Fruit fly (Drosophila melanogaster) whole organism, embryonic: ENCODE measurements around the gene CG12081.

Experiments
- B-H1 ChIP-seq: fragments of 200-800 bp; sonication (Bioruptor generic); IDR thresholded peaks from 3 replicates; pipeline ENCODE4 v1.3.6; 2022; ENCODE audit warnings: missing biosample characterization, missing genetic modification characterization
- B-H2 ChIP-seq: fragments of 200-800 bp; sonication (Bioruptor generic); optimal IDR thresholded peaks from 2 replicates; lab custom pipeline; 2018; ENCODE audit warnings: missing biosample characterization, mild to moderate bottlenecking, missing genetic modification characterization
- CG10366 ChIP-seq: fragments of 200-800 bp; sonication (Bioruptor generic); IDR thresholded peaks from 2 replicates; pipeline ENCODE4 v1.3.6; 2022; ENCODE audit warnings: missing biosample characterization, missing genetic modification characterization
- CG11093 ChIP-seq: fragments of 200-800 bp; sonication (Bioruptor generic); IDR thresholded peaks from 3 replicates; pipeline ENCODE4 v1.3.6; 2022; ENCODE audit warnings: missing biosample characterization, missing genetic modification characterization
- CG13894 ChIP-seq: fragments of 200-800 bp; sonication (Bioruptor generic); optimal IDR thresholded peaks from 3 replicates; lab custom pipeline; 2018; ENCODE audit warnings: missing biosample characterization, mild to moderate bottlenecking, missing genetic modification characterization, moderate library complexity
- CG16813 ChIP-seq: fragments of 200-800 bp; sonication (Bioruptor generic); IDR thresholded peaks from 3 replicates; pipeline ENCODE4 v1.3.6; 2022; ENCODE audit warnings: missing biosample characterization, missing genetic modification characterization; ENCODE audit not compliant: partially characterized antibody
- CG17802 ChIP-seq: fragments of 200-800 bp; sonication (Bioruptor generic); optimal IDR thresholded peaks from 2 replicates; lab custom pipeline; 2018; ENCODE audit warnings: missing biosample characterization, mild to moderate bottlenecking, missing genetic modification characterization, moderate library complexity
- CG2889 ChIP-seq: fragments of 200-800 bp; sonication (Bioruptor generic); IDR thresholded peaks from 3 replicates; pipeline ENCODE4 v1.3.6; 2022; ENCODE audit warnings: missing biosample characterization, missing genetic modification characterization
- CG30020 ChIP-seq: fragments of 200-800 bp; optimal IDR thresholded peaks from 2 replicates; lab custom pipeline; 2019; ENCODE audit warnings: missing biosample characterization, mild to moderate bottlenecking, missing genetic modification characterization, moderate library complexity
- CG3281 ChIP-seq: fragments of 200-800 bp; sonication (Bioruptor generic); optimal IDR thresholded peaks from 3 replicates; lab custom pipeline; 2017; ENCODE audit warnings: missing biosample characterization, mild to moderate bottlenecking, missing genetic modification characterization
- CG33213 ChIP-seq: fragments of 200-800 bp; sonication (Bioruptor generic); optimal IDR thresholded peaks from 3 replicates; lab custom pipeline; 2016; ENCODE audit warnings: missing biosample characterization, missing genetic modification characterization
- CG3726 ChIP-seq: fragments of 200-800 bp; sonication (Bioruptor generic); IDR thresholded peaks from 3 replicates; pipeline ENCODE4, ENCODE4 v1.3.6; 2022; ENCODE audit warnings: missing biosample characterization, missing genetic modification characterization
- CG3838 ChIP-seq: fragments of 200-800 bp; sonication (Bioruptor generic); optimal IDR thresholded peaks from 3 replicates; lab custom pipeline; 2016; ENCODE audit warnings: missing biosample characterization, missing genetic modification characterization
- CG3847 ChIP-seq: fragments of 200-800 bp; sonication (Bioruptor generic); IDR thresholded peaks from 2 replicates; pipeline ENCODE4 v1.3.6; 2022; ENCODE audit warnings: missing biosample characterization, missing genetic modification characterization
- CG4328 ChIP-seq: fragments of 200-800 bp; sonication (Bioruptor generic); optimal IDR thresholded peaks from 3 replicates; lab custom pipeline; 2017; ENCODE audit warnings: missing biosample characterization, missing genetic modification reagents, missing genetic modification characterization
- CG6254 ChIP-seq: fragments of 200-800 bp; sonication (Bioruptor generic); optimal IDR thresholded peaks from 3 replicates; lab custom pipeline; 2017; ENCODE audit warnings: mild to moderate bottlenecking, missing biosample characterization, missing genetic modification reagents, missing genetic modification characterization
- CG9215 ChIP-seq: fragments of 200-800 bp; sonication (Bioruptor generic); IDR thresholded peaks from 2 replicates; pipeline ENCODE4 v1.3.6; 2022; ENCODE audit warnings: missing biosample characterization, missing genetic modification characterization
- CG9817 ChIP-seq: fragments of 200-800 bp; sonication (Bioruptor generic); optimal IDR thresholded peaks from 2 replicates; lab custom pipeline; 2018; ENCODE audit warnings: missing biosample characterization, mild to moderate bottlenecking, missing genetic modification characterization, moderate library complexity
- CG9932 ChIP-seq: fragments of 200-800 bp; sonication (Bioruptor generic); IDR thresholded peaks from 2 replicates; pipeline ENCODE4 v1.3.6; 2022; ENCODE audit warnings: missing biosample characterization, missing genetic modification characterization
- E2f1 ChIP-seq: fragments of 200-800 bp; sonication (Bioruptor generic); IDR thresholded peaks from 2 replicates; pipeline ENCODE4 v1.3.6; 2022; ENCODE audit warnings: missing biosample characterization, missing genetic modification characterization
- GATAe ChIP-seq: fragments of 200-800 bp; sonication (Bioruptor generic); conservative IDR thresholded peaks from 2 replicates; pipeline ENCODE4 v1.3.6; 2022; ENCODE audit warnings: missing biosample characterization, missing genetic modification characterization
- Hr78 ChIP-seq, 2 experiments: fragments of 200-800 bp in 1 of 2; fragments of >200 bp in 1 of 2; sonication (Bioruptor generic) in 1 of 2; optimal IDR thresholded peaks; 2 replicates each; lab custom pipeline; 2017 to 2019; ENCODE audit warnings: missing biosample characterization in 2 of 2, missing genetic modification characterization in 2 of 2, mild to moderate bottlenecking in 1 of 2, moderate library complexity in 1 of 2
- Mrtf ChIP-seq: fragments of 200-800 bp; sonication (Bioruptor generic); IDR thresholded peaks from 3 replicates; pipeline ENCODE4 v1.3.6; 2022; ENCODE audit warnings: missing biosample characterization, missing genetic modification characterization
- Rx ChIP-seq: fragments of 200-800 bp; sonication (Bioruptor generic); IDR thresholded peaks from 2 replicates; pipeline ENCODE4 v1.3.6; 2022; ENCODE audit warnings: missing biosample characterization, missing genetic modification characterization
- Sin3A ChIP-seq: fragments of >200 bp; optimal IDR thresholded peaks from 2 replicates; lab custom pipeline; 2018
- Spps ChIP-seq: fragments of 200-800 bp; sonication (Bioruptor generic); optimal IDR thresholded peaks from 2 replicates; lab custom pipeline; 2018; ENCODE audit warnings: missing biosample characterization, mild to moderate bottlenecking, missing genetic modification characterization
- Tbp ChIP-seq: fragments of >200 bp; optimal IDR thresholded peaks from 2 replicates; lab custom pipeline; 2018; ENCODE audit warnings: missing biosample characterization, missing genetic modification characterization
- Xbp1 ChIP-seq: fragments of 200-800 bp; sonication (Bioruptor generic); optimal IDR thresholded peaks from 3 replicates; lab custom pipeline; 2016; ENCODE audit warnings: missing biosample characterization, mild to moderate bottlenecking, missing genetic modification characterization
- Xrp1 ChIP-seq: fragments of 200-800 bp; sonication (Bioruptor generic); IDR thresholded peaks from 2 replicates; pipeline ENCODE4 v1.3.6; 2022; ENCODE audit warnings: missing biosample characterization, missing genetic modification characterization
- crp ChIP-seq, 2 experiments: fragments of 200-800 bp; sonication (Bioruptor generic); optimal IDR thresholded peaks; 2 replicates in 1 of 2; 3 replicates in 1 of 2; lab custom pipeline; 2017; ENCODE audit warnings: missing biosample characterization in 2 of 2, missing genetic modification characterization in 2 of 2, mild to moderate bottlenecking in 1 of 2, moderate library complexity in 1 of 2
- da ChIP-seq: fragments of 200-800 bp; sonication (Bioruptor generic); optimal IDR thresholded peaks from 2 replicates; lab custom pipeline; 2016; ENCODE audit warnings: missing biosample characterization, missing genetic modification characterization
- ems ChIP-seq: fragments of 200-800 bp; sonication (Bioruptor generic); optimal IDR thresholded peaks from 3 replicates; lab custom pipeline; 2016; ENCODE audit warnings: missing biosample characterization, missing genetic modification characterization
- fd102C ChIP-seq: fragments of 200-800 bp; sonication (Bioruptor generic); optimal IDR thresholded peaks from 2 replicates; lab custom pipeline; 2018; ENCODE audit warnings: missing biosample characterization, mild to moderate bottlenecking, missing genetic modification characterization, moderate library complexity
- fu2 ChIP-seq: fragments of 200-800 bp; sonication (Bioruptor generic); optimal IDR thresholded peaks from 2 replicates; lab custom pipeline; 2016; ENCODE audit warnings: missing biosample characterization, missing genetic modification characterization
- gsb-n ChIP-seq: fragments of 200-800 bp; sonication (Bioruptor generic); optimal IDR thresholded peaks from 3 replicates; lab custom pipeline; 2018; ENCODE audit warnings: missing biosample characterization, mild to moderate bottlenecking, missing genetic modification characterization
- lbe ChIP-seq: fragments of 200-800 bp; sonication (Bioruptor generic); optimal IDR thresholded peaks from 2 replicates; lab custom pipeline; 2016; ENCODE audit warnings: missing biosample characterization, mild to moderate bottlenecking, missing genetic modification characterization
- maf-S ChIP-seq: fragments of 200-800 bp; sonication (Bioruptor generic); optimal IDR thresholded peaks from 2 replicates; lab custom pipeline; 2016; ENCODE audit warnings: missing biosample characterization, missing genetic modification characterization
- org-1 ChIP-seq: fragments of 200-800 bp; sonication (Bioruptor generic); optimal IDR thresholded peaks from 2 replicates; lab custom pipeline; 2017; ENCODE audit warnings: missing biosample characterization, missing genetic modification characterization
- pfk ChIP-seq: fragments of 200-800 bp; sonication (Bioruptor generic); optimal IDR thresholded peaks from 2 replicates; lab custom pipeline; 2018; ENCODE audit warnings: missing biosample characterization, mild to moderate bottlenecking, missing genetic modification characterization, moderate library complexity
- phol ChIP-seq: fragments of 200-800 bp; sonication (Bioruptor generic); optimal IDR thresholded peaks from 3 replicates; lab custom pipeline; 2018; ENCODE audit warnings: missing biosample characterization, mild to moderate bottlenecking, missing genetic modification characterization, moderate library complexity
- pnt ChIP-seq: fragments of 200-800 bp; sonication (Bioruptor generic); optimal IDR thresholded peaks from 3 replicates; lab custom pipeline; 2016; ENCODE audit warnings: missing biosample characterization, missing genetic modification characterization
- run ChIP-seq: fragments of 200-800 bp; sonication (Bioruptor generic); optimal IDR thresholded peaks from 3 replicates; lab custom pipeline; 2018; ENCODE audit warnings: missing biosample characterization, mild to moderate bottlenecking, missing genetic modification characterization
- sc ChIP-seq, 3 experiments: fragments of >200 bp in 2 of 3; fragments of 200-800 bp in 1 of 3; sonication (Bioruptor generic) in 1 of 3; optimal IDR thresholded peaks; 2 replicates in 2 of 3; 3 replicates in 1 of 3; lab custom pipeline; 2017; ENCODE audit warnings: mild to moderate bottlenecking in 1 of 3, missing biosample characterization in 1 of 3, missing genetic modification characterization in 1 of 3, missing genetic modification reagents in 1 of 3
- scrt ChIP-seq: fragments of 200-800 bp; sonication (Bioruptor generic); optimal IDR thresholded peaks from 2 replicates; lab custom pipeline; 2018; ENCODE audit warnings: missing biosample characterization, mild to moderate bottlenecking, missing genetic modification characterization, moderate library complexity
- sens ChIP-seq: fragments of 200-800 bp; sonication (Bioruptor generic); peaks from one replicate; lab custom pipeline; 2016; ENCODE audit warnings: missing biosample characterization, missing genetic modification characterization
- sima ChIP-seq: fragments of 200-800 bp; sonication (Bioruptor generic); optimal IDR thresholded peaks from 2 replicates; lab custom pipeline; 2016; ENCODE audit warnings: missing biosample characterization, missing genetic modification characterization
- sqz ChIP-seq: fragments of 200-800 bp; sonication (Bioruptor generic); optimal IDR thresholded peaks from 3 replicates; lab custom pipeline; 2018; ENCODE audit warnings: missing biosample characterization, mild to moderate bottlenecking, missing genetic modification characterization
- tin ChIP-seq: fragments of 200-800 bp; sonication (Bioruptor generic); optimal IDR thresholded peaks from 3 replicates; lab custom pipeline; 2016; ENCODE audit warnings: missing biosample characterization, missing genetic modification characterization
- trem ChIP-seq: fragments of 200-800 bp; optimal IDR thresholded peaks from 3 replicates; lab custom pipeline; 2019; ENCODE audit warnings: missing biosample characterization, mild to moderate bottlenecking, missing genetic modification characterization, moderate library complexity
- vnd ChIP-seq: fragments of 200-800 bp; sonication (Bioruptor generic); IDR thresholded peaks from 3 replicates; pipeline ENCODE4 v1.3.6; 2022; ENCODE audit warnings: missing biosample characterization, missing genetic modification characterization; ENCODE audit not compliant: partially characterized antibody
- zfh2 ChIP-seq: fragments of 200-800 bp; sonication (Bioruptor generic); optimal IDR thresholded peaks from 2 replicates; lab custom pipeline; 2016; ENCODE audit warnings: missing biosample characterization, missing genetic modification characterization

The CG12081 gene

DNA sequence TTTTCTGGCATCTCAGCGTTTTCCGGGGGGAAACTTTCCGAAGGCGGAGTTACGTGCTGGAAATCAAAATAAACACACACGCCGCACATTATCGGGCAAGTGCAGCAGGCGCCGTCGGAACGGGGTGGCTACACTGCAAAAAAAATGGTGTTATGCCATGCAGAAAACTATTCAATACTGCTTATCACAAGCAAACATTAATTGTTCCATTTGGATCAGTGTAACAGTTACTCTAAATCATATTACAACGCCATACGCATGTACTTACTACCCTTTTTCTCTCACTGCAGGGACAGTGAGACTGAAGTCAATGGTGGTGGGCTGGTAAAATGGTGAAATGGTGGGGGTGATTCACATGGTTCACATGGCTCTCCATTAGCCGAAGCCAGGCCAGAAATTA is 38.6 kb downstream of the CG12081 start (continued):
- TF ChIP-seq CG9817 (no peak), lbe (GFP tag; lab: Kevin White, UChicago) (no peak), tin (GFP tag; lab: Kevin White, UChicago) (peak; percentile 61), CG2889 (GFP tag; lab: Robert Waterston, UW) (0 out of 3 replicates have a peak, but pooled peaks have one; percentile 47), Sin3A (no peak), vnd (GFP tag; lab: Robert Waterston, UW) (no peak), run (tag; lab: Kevin White, UChicago) (no peak), maf-S (GFP tag; lab: Kevin White, UChicago) (peak; percentile 39), sima (GFP tag; lab: Kevin White, UChicago) (no peak), CG10366 (GFP tag; lab: Robert Waterston, UW) (peak; percentile 64), CG3281 (GFP tag; lab: Kevin White, UChicago) (no peak), scrt (GFP tag; lab: Kevin White, UChicago) (no peak), CG16813 (GFP tag; lab: Robert Waterston, UW) (no peak), pnt (GFP tag; lab: Kevin White, UChicago) (peak; percentile 88), B-H1 (peak; percentile 40; the same call in 1 of the 3 replicates), CG13894 (tag; lab: Kevin White, UChicago) (no peak), sens (GFP tag; lab: Kevin White, UChicago) (peak; percentile 98), CG11093 (GFP tag; lab: Robert Waterston, UW) (peak; percentile 35; the same call in 1 of the 3 replicates), Xbp1 (GFP tag; lab: Kevin White, UChicago) (peak; percentile 54), CG4328 (GFP tag; lab: Kevin White, UChicago) (no peak), pfk (GFP tag; lab: Kevin White, UChicago) (no peak), Hr78 (GFP tag; optimal IDR thresholded peaks at IDR 0.05; lab: Kevin White, UChicago) (peak in 1 of 2 experiments; percentile 30), CG3838 (GFP tag; lab: Kevin White, UChicago) (no peak), phol (peak; percentile 80), CG17802 (tag; lab: Kevin White, UChicago) (peak; percentile 29), Xrp1 (peak; percentile 91), B-H2 (GFP tag; lab: Kevin White, UChicago) (no peak), fu2 (GFP tag; lab: Kevin White, UChicago) (no peak), sc (optimal IDR thresholded peaks at IDR 0.05; lab: Kevin White, UChicago) (no peak), sc (GFP tag; optimal IDR thresholded peaks at IDR 0.05; lab: Kevin White, UChicago) (peak; percentile 56), CG33213 (GFP tag; lab: Kevin White, UChicago) (peak; percentile 59), CG6254 (GFP tag; lab: Kevin White, UChicago) (peak; percentile 77), da (no peak), trem (peak; percentile 62), fd102C (GFP tag; lab: Kevin White, UChicago) (no peak), CG9215 (GFP tag; lab: Robert Waterston, UW) (peak; percentile 34; the same call in 1 of the 2 replicates), E2f1 (peak; percentile 70), CG9932 (GFP tag; lab: Robert Waterston, UW) (no peak), zfh2 (GFP tag; lab: Kevin White, UChicago) (no peak), org-1 (GFP tag; lab: Kevin White, UChicago) (peak; percentile 72), ems (GFP tag; lab: Kevin White, UChicago) (peak; percentile 48), gsb-n (tag; lab: Kevin White, UChicago) (peak; percentile 81), CG3726 (GFP tag; lab: Robert Waterston, UW) (peak; percentile 70; the same call in 2 of the 3 replicates), Mrtf (GFP tag; lab: Robert Waterston, UW) (0 out of 3 replicates have a peak, but pooled peaks have one; percentile 38), Rx (peak; percentile 40; the same call in 1 of the 2 replicates), CG30020 (tag; lab: Kevin White, UChicago) (peak; percentile 12), crp (GFP tag; optimal IDR thresholded peaks at IDR 0.05; lab: Kevin White, UChicago) (no peak), sqz (peak; percentile 7), GATAe (GFP tag; lab: Robert Waterston, UW) (no peak), Spps (tag; lab: Kevin White, UChicago) (peak; percentile 76), Tbp (GFP tag; lab: Kevin White, UChicago) (no peak), CG3847 (GFP tag; lab: Robert Waterston, UW) (no peak; the same call in 1 of the 2 replicates)
